Fruit fly (Drosophila melanogaster) whole organism, wandering third instar larva: Measurements from ENCODE around the gene chp.

ENCODE experiments used
- CrebA ChIP-seq: fragments of 200-800 bp; sonication (Bioruptor generic); optimal IDR thresholded peaks from 2 replicates; lab custom pipeline; 2016; ENCODE audit warnings: missing biosample characterization, mild to moderate bottlenecking, missing genetic modification characterization, borderline replicate concordance
- Dfd ChIP-seq: fragments of >200 bp; optimal IDR thresholded peaks from 2 replicates; lab custom pipeline; 2017; ENCODE audit warnings: missing biosample characterization, missing genetic modification characterization
- OdsH ChIP-seq: fragments of 200-800 bp; sonication (Bioruptor generic); optimal IDR thresholded peaks from 2 replicates; lab custom pipeline; 2016; ENCODE audit warnings: missing biosample characterization, mild to moderate bottlenecking, missing genetic modification characterization
- Vsx2 ChIP-seq: fragments of 200-300, 225-300 bp; sonication (Bioruptor generic); optimal IDR thresholded peaks from 2 replicates; lab custom pipeline; 2018; ENCODE audit warnings: missing biosample characterization, missing genetic modification characterization; ENCODE audit not compliant: partially characterized antibody
- br ChIP-seq: fragments of 200-800 bp; sonication (Bioruptor generic); optimal IDR thresholded peaks from 2 replicates; lab custom pipeline; 2016; ENCODE audit warnings: missing biosample characterization, missing genetic modification characterization
- dsf ChIP-seq: sonication (Bioruptor generic); optimal IDR thresholded peaks from 2 replicates; lab custom pipeline; 2016; ENCODE audit warnings: missing biosample characterization, missing genetic modification characterization, borderline replicate concordance
- lola ChIP-seq: fragments of >200 bp; optimal IDR thresholded peaks from 2 replicates; lab custom pipeline; 2017; ENCODE audit warnings: missing biosample characterization, missing genetic modification characterization
- pan ChIP-seq: fragments of >200 bp; optimal IDR thresholded peaks from 2 replicates; lab custom pipeline; 2017
- sage ChIP-seq: fragments of 200-800 bp; sonication (Bioruptor generic); optimal IDR thresholded peaks from 2 replicates; lab custom pipeline; 2016; ENCODE audit warnings: missing biosample characterization, mild to moderate bottlenecking, missing genetic modification characterization
- usp ChIP-seq: fragments of >200 bp; optimal IDR thresholded peaks from 2 replicates; lab custom pipeline; 2017; ENCODE audit warnings: missing biosample characterization, missing genetic modification characterization

DNA sequence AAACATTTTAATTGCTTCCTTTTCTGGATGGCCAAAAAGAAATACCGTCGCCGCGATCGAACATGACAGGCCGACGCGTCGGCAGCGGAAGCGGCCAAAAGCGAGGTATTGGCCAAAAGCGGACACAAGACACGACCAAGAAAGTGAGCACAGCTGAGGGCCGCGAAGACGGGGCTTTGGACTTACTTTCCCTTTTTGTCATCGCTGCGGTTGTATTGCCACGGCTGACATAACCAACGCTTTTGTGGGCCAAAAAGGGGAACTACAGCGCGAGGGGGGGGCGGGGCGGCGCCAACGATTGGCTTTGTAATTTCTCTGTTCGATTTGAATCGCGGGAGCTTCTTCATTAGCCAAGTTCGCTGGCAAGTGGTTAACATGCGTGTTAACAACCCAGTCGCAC is 35.3 kb upstream of the chp start:
- TF ChIP-seq lola: no peak
- TF ChIP-seq Vsx2 (GFP tag; lab: Kevin White, UChicago): no peak
- no peak for TF ChIP-seq Dfd (GFP tag; lab: Kevin White, UChicago)
- TF ChIP-seq OdsH (GFP tag; lab: Kevin White, UChicago): no peak
- no peak for TF ChIP-seq pan (lab: Kevin White, UChicago)
- no peak for TF ChIP-seq usp
- TF ChIP-seq dsf: no peak
- no peak for TF ChIP-seq CrebA (GFP tag; lab: Kevin White, UChicago)
- TF ChIP-seq sage (GFP tag; lab: Kevin White, UChicago): no peak
- TF ChIP-seq br (GFP tag; lab: Kevin White, UChicago): no peak
